Worm (Caenorhabditis elegans): Measurements from ENCODE around the gene col-43.

Gene col-43

DNA sequence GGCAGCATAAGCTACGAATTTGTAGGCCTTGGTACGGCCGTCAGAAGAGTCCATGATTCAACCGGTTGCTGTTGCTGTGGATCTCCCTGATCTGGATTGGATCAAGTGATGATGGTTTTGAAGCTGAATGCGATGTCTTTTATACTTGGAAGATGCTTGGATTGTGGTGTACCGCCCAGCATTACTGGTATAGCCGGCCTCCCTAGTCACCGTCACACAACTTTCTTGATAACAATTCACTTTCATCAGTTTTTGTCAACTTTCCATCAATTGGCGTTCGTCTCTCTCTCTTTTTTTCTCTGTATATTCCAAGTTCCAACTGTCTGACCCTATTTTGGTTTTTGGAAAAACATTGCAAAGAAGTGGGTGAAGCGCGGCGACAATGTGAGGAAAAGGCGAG is at the start of gene col-43:
Gene col-43, minus strand, starts transcription at position 101 of the 400 bp plus-strand sequence.
- TF ChIP-seq ekl-4 (GFP tag; IDR thresholded peaks at IDR 0.05) (no peak), ceh-58 (GFP tag; IDR thresholded peaks at IDR 0.05) (no peak), attf-5 (GFP tag; optimal IDR thresholded peaks at IDR 0.05) (no peak), ztf-6 (GFP tag; IDR thresholded peaks at IDR 0.05) (no peak), aptf-3 (GFP tag; IDR thresholded peaks at IDR 0.05) (no peak), ztf-25 (GFP tag; IDR thresholded peaks at IDR 0.05) (no peak), T07F8.4 (tag; optimal IDR thresholded peaks at IDR 0.05) (no peak), Y53F4B.3 (GFP tag; IDR thresholded peaks at IDR 0.05) (no peak), lin-54 (GFP tag; optimal IDR thresholded peaks at IDR 0.05) (no peak), nhr-27 (tag; optimal IDR thresholded peaks at IDR 0.05) (no peak), xnd-1 (tag; optimal IDR thresholded peaks at IDR 0.05) (no peak), lsy-27 (tag; optimal IDR thresholded peaks at IDR 0.05; ENCODE audit: borderline replicate concordance, insufficient read depth) (no peak), aptf-2 (GFP tag; conservative IDR thresholded peaks at IDR 0.05) (no peak), F49E8.2 (tag; optimal IDR thresholded peaks at IDR 0.05; ENCODE audit: insufficient read depth) (no peak), zfh-2 (GFP tag; conservative IDR thresholded peaks at IDR 0.05) (no peak), bed-1 (GFP tag; IDR thresholded peaks at IDR 0.05) (no peak), ztf-26 (tag; optimal IDR thresholded peaks at IDR 0.05) (no peak), Y53G8AR.9 (GFP tag; conservative IDR thresholded peaks at IDR 0.05) (no peak)

DNA sequence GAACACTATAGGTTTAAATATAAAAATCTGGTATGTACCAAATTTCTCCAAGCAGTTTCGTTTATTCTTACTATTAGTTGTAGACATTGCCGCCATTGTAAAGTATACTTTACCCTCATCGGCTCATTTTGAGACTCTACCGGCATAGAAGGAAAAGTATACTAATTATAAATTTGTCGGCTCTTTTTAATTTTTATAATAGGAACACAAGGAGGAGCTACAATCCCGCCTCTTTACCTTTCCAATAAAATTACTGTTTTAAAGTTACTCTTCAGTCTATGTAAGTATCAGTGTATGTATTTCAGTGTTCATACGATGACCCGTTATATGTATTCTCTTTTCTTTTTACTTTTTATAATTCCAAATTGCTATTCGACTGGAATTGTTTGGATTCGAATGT is 48.6 kb upstream of the col-43 start, which contains the start of gene sdz-23:
Gene sdz-23, plus strand, starts transcription at position 301 of the 400 bp plus-strand sequence.
- TF ChIP-seq him-1 (tag; optimal IDR thresholded peaks at IDR 0.05) (no peak), hlh-12 (tag; optimal IDR thresholded peaks at IDR 0.05) (no peak), nhr-179 (tag; optimal IDR thresholded peaks at IDR 0.05) (no peak), madf-6 (GFP tag; IDR thresholded peaks at IDR 0.05) (no peak), Y79H2A.3 (GFP tag; conservative IDR thresholded peaks at IDR 0.05) (no peak), mel-28 (tag; optimal IDR thresholded peaks at IDR 0.05; ENCODE audit: borderline replicate concordance) (no peak), madf-3 (GFP tag; IDR thresholded peaks at IDR 0.05) (no peak), akir-1 (GFP tag; optimal IDR thresholded peaks at IDR 0.05) (no peak), snpc-4 (GFP tag; optimal IDR thresholded peaks at IDR 0.05) (no peak), snpc-4 (tag; optimal IDR thresholded peaks at IDR 0.05) (no peak), lin-40 (tag; optimal IDR thresholded peaks at IDR 0.05) (no peak), rec-8 (tag; optimal IDR thresholded peaks at IDR 0.05) (no peak), C06A6.2 (GFP tag; conservative IDR thresholded peaks at IDR 0.05) (no peak), gei-17 (GFP tag; optimal IDR thresholded peaks at IDR 0.05) (no peak), tbx-9 (tag; optimal IDR thresholded peaks at IDR 0.05; ENCODE audit: borderline replicate concordance) (no peak), lin-54 (GFP tag; optimal IDR thresholded peaks at IDR 0.05) (no peak), mxl-1 (tag; optimal IDR thresholded peaks at IDR 0.05) (no peak), lsl-1 (GFP tag; optimal IDR thresholded peaks at IDR 0.05) (no peak), K11D2.4 (GFP tag; IDR thresholded peaks at IDR 0.05) (no peak)

DNA sequence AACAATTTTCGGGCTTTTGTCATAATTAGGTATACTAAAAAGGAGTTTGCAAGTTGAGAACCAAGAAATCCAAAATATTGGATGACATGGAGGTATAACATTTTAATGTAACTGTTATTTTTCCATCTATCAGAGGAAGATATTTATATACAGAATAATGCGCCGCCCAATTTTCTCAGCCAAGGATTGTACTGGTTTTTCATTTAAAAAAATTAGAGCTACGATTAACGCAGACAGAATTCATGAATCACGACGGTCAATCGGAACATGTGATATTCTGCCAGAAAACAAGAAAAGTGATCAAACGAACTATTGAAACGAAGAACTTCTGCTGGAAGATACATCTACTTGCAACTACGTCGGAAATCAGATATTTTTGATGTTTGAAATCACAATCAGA is 47.5 kb upstream of the col-43 start, which contains the start of gene str-145:
Gene str-145, minus strand, starts transcription at position 101 of the 400 bp plus-strand sequence.
- TF ChIP-seq Y95B8A.8 (GFP tag; IDR thresholded peaks at IDR 0.05) (no peak), T07F8.4 (tag; optimal IDR thresholded peaks at IDR 0.05) (no peak), F57C9.4 (tag; optimal IDR thresholded peaks at IDR 0.05) (no peak), attf-5 (GFP tag; optimal IDR thresholded peaks at IDR 0.05) (no peak), madf-8 (GFP tag; conservative IDR thresholded peaks at IDR 0.05) (no peak), nhr-179 (tag; optimal IDR thresholded peaks at IDR 0.05) (no peak), B0035.1 (tag; optimal IDR thresholded peaks at IDR 0.05) (no peak), tbp1 (GFP tag; optimal IDR thresholded peaks at IDR 0.05) (no peak), snpc-1.3 (tag; optimal IDR thresholded peaks at IDR 0.05; ENCODE audit: insufficient read depth) (no peak), ztf-26 (tag; optimal IDR thresholded peaks at IDR 0.05) (no peak), zim-3 (tag; optimal IDR thresholded peaks at IDR 0.05) (no peak), athp-1 (tag; optimal IDR thresholded peaks at IDR 0.05) (no peak), K12H6.12 (tag; optimal IDR thresholded peaks at IDR 0.05) (no peak), ceh-40 (GFP tag; IDR thresholded peaks at IDR 0.05) (no peak), ekl-4 (GFP tag; IDR thresholded peaks at IDR 0.05) (no peak), fkh-3 (tag; optimal IDR thresholded peaks at IDR 0.05) (no peak), T26A5.8 (tag; optimal IDR thresholded peaks at IDR 0.05) (no peak)
